Fruit fly (Drosophila melanogaster) whole organism, embryonic: ENCODE results near the gene CG43694.

Experiments used
- Asciz ChIP-seq: fragments of 200-800 bp; sonication (Bioruptor generic); optimal IDR thresholded peaks from 2 replicates; lab custom pipeline; 2017; ENCODE audit warnings: missing biosample characterization, mild to moderate bottlenecking, missing genetic modification characterization, missing genetic modification reagents
- CG10147 ChIP-seq: fragments of 200-800 bp; sonication (Bioruptor generic); optimal IDR thresholded peaks from 2 replicates; lab custom pipeline; 2019; ENCODE audit warnings: missing biosample characterization, mild to moderate bottlenecking, missing genetic modification characterization, moderate library complexity
- CG10209 ChIP-seq: fragments of 200-800 bp; sonication (Bioruptor generic); optimal IDR thresholded peaks from 3 replicates; lab custom pipeline; 2017; ENCODE audit warnings: missing biosample characterization, mild to moderate bottlenecking, missing genetic modification characterization, missing genetic modification reagents
- CG11247 ChIP-seq: fragments of 200-800 bp; sonication (Bioruptor generic); IDR thresholded peaks from 2 replicates; pipeline ENCODE4 v1.3.6; 2022; ENCODE audit warnings: missing biosample characterization, missing genetic modification characterization
- CG11560 ChIP-seq: fragments of 200-800 bp; sonication (Bioruptor generic); IDR thresholded peaks from 3 replicates; pipeline ENCODE4 v1.3.6; 2022; ENCODE audit warnings: missing biosample characterization, missing genetic modification characterization
- CG11723 ChIP-seq: fragments of 200-800 bp; sonication (Bioruptor generic); optimal IDR thresholded peaks from 2 replicates; lab custom pipeline; 2017; ENCODE audit warnings: missing biosample characterization, mild to moderate bottlenecking, missing genetic modification characterization
- CG12769 ChIP-seq: fragments of 200-800 bp; sonication (Bioruptor generic); optimal IDR thresholded peaks from 2 replicates; lab custom pipeline; 2019; ENCODE audit warnings: missing biosample characterization, mild to moderate bottlenecking, missing genetic modification characterization, moderate library complexity
- CG16863 ChIP-seq: fragments of 200-800 bp; sonication (Bioruptor generic); optimal IDR thresholded peaks from 3 replicates; lab custom pipeline; 2016; ENCODE audit warnings: missing biosample characterization, missing genetic modification characterization
- CG17359 ChIP-seq: fragments of 200-800 bp; sonication (Bioruptor generic); optimal IDR thresholded peaks from 3 replicates; lab custom pipeline; 2018; ENCODE audit warnings: missing biosample characterization, mild to moderate bottlenecking, missing genetic modification characterization, moderate library complexity
- CG18599 ChIP-seq: fragments of 200-800 bp; sonication (Bioruptor generic); optimal IDR thresholded peaks from 3 replicates; lab custom pipeline; 2017; ENCODE audit warnings: missing biosample characterization, missing genetic modification characterization, mild to moderate bottlenecking, moderate library complexity, missing genetic modification reagents
- CG2712 ChIP-seq: fragments of 200-800 bp; optimal IDR thresholded peaks from 3 replicates; lab custom pipeline; 2019; ENCODE audit warnings: missing biosample characterization, mild to moderate bottlenecking, missing genetic modification characterization, moderate library complexity
- CG32772 ChIP-seq: fragments of 200-800 bp; sonication (Bioruptor generic); IDR thresholded peaks from 2 replicates; pipeline ENCODE4 v1.3.6; 2022; ENCODE audit warnings: missing biosample characterization, missing genetic modification characterization
- CG6272 ChIP-seq: fragments of 200-800 bp; sonication (Bioruptor generic); IDR thresholded peaks from 2 replicates; pipeline ENCODE4 v1.3.6; 2022; ENCODE audit warnings: missing biosample characterization, missing genetic modification characterization
- CG6689 ChIP-seq: fragments of 200-800 bp; sonication (Bioruptor generic); IDR thresholded peaks from 2 replicates; pipeline ENCODE4 v1.3.6; 2022; ENCODE audit warnings: missing biosample characterization, missing genetic modification characterization
- CG7556 ChIP-seq: fragments of 200-800 bp; sonication (Bioruptor generic); optimal IDR thresholded peaks from 2 replicates; lab custom pipeline; 2017; ENCODE audit warnings: missing biosample characterization, mild to moderate bottlenecking, missing genetic modification characterization
- CG8089 ChIP-seq: fragments of 200-800 bp; sonication (Bioruptor generic); optimal IDR thresholded peaks from 3 replicates; lab custom pipeline; 2016; ENCODE audit warnings: missing biosample characterization, missing genetic modification characterization
- CG8359 ChIP-seq: fragments of 200-800 bp; sonication (Bioruptor generic); optimal IDR thresholded peaks from 2 replicates; lab custom pipeline; 2017; ENCODE audit warnings: missing biosample characterization, mild to moderate bottlenecking, missing genetic modification characterization, borderline replicate concordance
- CG9727 ChIP-seq: fragments of 200-800 bp; sonication (Bioruptor generic); optimal IDR thresholded peaks from 3 replicates; lab custom pipeline; 2017; ENCODE audit warnings: missing biosample characterization, mild to moderate bottlenecking, missing genetic modification characterization
- CG9817 ChIP-seq: fragments of 200-800 bp; sonication (Bioruptor generic); optimal IDR thresholded peaks from 2 replicates; lab custom pipeline; 2018; ENCODE audit warnings: missing biosample characterization, mild to moderate bottlenecking, missing genetic modification characterization, moderate library complexity
- CoRest ChIP-seq: fragments of 200-800 bp; sonication (Bioruptor generic); optimal IDR thresholded peaks from 3 replicates; lab custom pipeline; 2018; ENCODE audit warnings: missing biosample characterization, mild to moderate bottlenecking, missing genetic modification characterization, moderate library complexity
- Fer2 ChIP-seq: fragments of 200-800 bp; sonication (Bioruptor generic); optimal IDR thresholded peaks from 2 replicates; lab custom pipeline; 2018; ENCODE audit warnings: missing biosample characterization, mild to moderate bottlenecking, missing genetic modification characterization, moderate library complexity
- Gsc ChIP-seq: fragments of 200-800 bp; sonication (Bioruptor generic); IDR thresholded peaks from 2 replicates; pipeline ENCODE4 v1.3.6; 2022; ENCODE audit warnings: missing biosample characterization, missing genetic modification characterization
- Hey ChIP-seq: fragments of 200-800 bp; sonication (Bioruptor generic); optimal IDR thresholded peaks from 3 replicates; lab custom pipeline; 2018; ENCODE audit warnings: missing biosample characterization, mild to moderate bottlenecking, missing genetic modification characterization
- Hsf ChIP-seq: fragments of 200-800 bp; sonication (Bioruptor generic); optimal IDR thresholded peaks from 3 replicates; lab custom pipeline; 2016; ENCODE audit warnings: missing biosample characterization, missing genetic modification characterization
- Lim3 ChIP-seq: fragments of 200-800 bp; sonication (Bioruptor generic); IDR thresholded peaks from 2 replicates; pipeline ENCODE4 v1.3.6; 2022; ENCODE audit warnings: missing biosample characterization, missing genetic modification characterization
- Meics ChIP-seq: fragments of 200-800 bp; sonication (Bioruptor generic); optimal IDR thresholded peaks from 2 replicates; lab custom pipeline; 2017; ENCODE audit warnings: missing biosample characterization, mild to moderate bottlenecking, missing genetic modification characterization
- NC2β ChIP-seq: fragments of 200-800 bp; sonication (Bioruptor generic); optimal IDR thresholded peaks from 2 replicates; lab custom pipeline; 2016; ENCODE audit warnings: missing biosample characterization, missing genetic modification characterization
- ara ChIP-seq: fragments of 200-800 bp; sonication (Bioruptor generic); IDR thresholded peaks from 2 replicates; pipeline ENCODE4 v1.3.6; 2022; ENCODE audit warnings: missing biosample characterization, missing genetic modification characterization
- bowl ChIP-seq: fragments of 200-800 bp; sonication (Bioruptor generic); IDR thresholded peaks from 2 replicates; pipeline ENCODE4 v1.3.6; 2022; ENCODE audit warnings: missing biosample characterization, missing genetic modification characterization
- chif ChIP-seq, 2 experiments: fragments of 200-800 bp; sonication (Bioruptor generic); optimal IDR thresholded peaks; 3 replicates each; lab custom pipeline; 2016; ENCODE audit warnings: missing biosample characterization in 2 of 2, missing genetic modification characterization in 2 of 2
- cwo ChIP-seq: fragments of 200-800 bp; sonication (Bioruptor generic); optimal IDR thresholded peaks from 3 replicates; lab custom pipeline; 2017; ENCODE audit warnings: missing biosample characterization, missing genetic modification characterization, mild to moderate bottlenecking, moderate library complexity, missing genetic modification reagents
- da ChIP-seq: fragments of 200-800 bp; sonication (Bioruptor generic); optimal IDR thresholded peaks from 2 replicates; lab custom pipeline; 2016; ENCODE audit warnings: missing biosample characterization, missing genetic modification characterization
- dmrt99B ChIP-seq: fragments of 200-800 bp; sonication (Bioruptor generic); optimal IDR thresholded peaks from 2 replicates; lab custom pipeline; 2018; ENCODE audit warnings: missing biosample characterization, mild to moderate bottlenecking, missing genetic modification characterization, moderate library complexity
- esg ChIP-seq: fragments of 200-800 bp; sonication (Bioruptor generic); conservative IDR thresholded peaks from 2 replicates; pipeline ENCODE4 v1.3.6; 2022; ENCODE audit warnings: missing biosample characterization, missing genetic modification characterization
- ewg ChIP-seq: fragments of 200-800 bp; sonication (Bioruptor generic); optimal IDR thresholded peaks from 3 replicates; lab custom pipeline; 2017; ENCODE audit warnings: mild to moderate bottlenecking, missing biosample characterization, missing genetic modification reagents, missing genetic modification characterization
- exex ChIP-seq: fragments of 200-800 bp; sonication (Bioruptor generic); optimal IDR thresholded peaks from 4 replicates; lab custom pipeline; 2018; ENCODE audit warnings: missing biosample characterization, mild to moderate bottlenecking, missing genetic modification characterization, moderate library complexity
- gem ChIP-seq: fragments of 200-800 bp; sonication (Bioruptor generic); optimal IDR thresholded peaks from 2 replicates; lab custom pipeline; 2019; ENCODE audit warnings: missing biosample characterization, mild to moderate bottlenecking, missing genetic modification characterization, moderate library complexity
- ind ChIP-seq: fragments of 200-800 bp; sonication (Bioruptor generic); optimal IDR thresholded peaks from 3 replicates; lab custom pipeline; 2016; ENCODE audit warnings: missing biosample characterization, missing genetic modification characterization
- jing ChIP-seq: fragments of 200-800 bp; sonication (Bioruptor generic); optimal IDR thresholded peaks from 2 replicates; lab custom pipeline; 2018; ENCODE audit warnings: missing biosample characterization, mild to moderate bottlenecking, missing genetic modification characterization
- lab ChIP-seq: fragments of 200-800 bp; sonication (Bioruptor generic); optimal IDR thresholded peaks from 3 replicates; lab custom pipeline; 2017; ENCODE audit warnings: missing biosample characterization, missing genetic modification characterization, mild to moderate bottlenecking, moderate library complexity, missing genetic modification reagents
- otp ChIP-seq: fragments of 200-800 bp; sonication (Bioruptor generic); IDR thresholded peaks from 3 replicates; pipeline ENCODE4, ENCODE4 v1.3.6; 2022; ENCODE audit warnings: missing biosample characterization, missing genetic modification characterization
- pb ChIP-seq: fragments of 200-800 bp; sonication (Bioruptor generic); optimal IDR thresholded peaks from 3 replicates; lab custom pipeline; 2016; ENCODE audit warnings: missing biosample characterization, missing genetic modification characterization
- prd ChIP-seq, 3 experiments: fragments of >200 bp in 2 of 3; fragments of 200-800 bp in 1 of 3; sonication (Bioruptor generic) in 1 of 3; optimal IDR thresholded peaks in 2 of 3; IDR thresholded peaks in 1 of 3; 2 replicates in 2 of 3; 3 replicates in 1 of 3; pipeline versions ENCODE4 v1.3.6 to Lab custom; 2017 to 2022; ENCODE audit warnings: missing biosample characterization in 1 of 3, missing genetic modification characterization in 1 of 3
- scrt ChIP-seq: fragments of 200-800 bp; sonication (Bioruptor generic); optimal IDR thresholded peaks from 2 replicates; lab custom pipeline; 2018; ENCODE audit warnings: missing biosample characterization, mild to moderate bottlenecking, missing genetic modification characterization, moderate library complexity
- slp2 ChIP-seq: fragments of 200-800 bp; sonication (Bioruptor generic); optimal IDR thresholded peaks from 2 replicates; lab custom pipeline; 2016; ENCODE audit warnings: missing biosample characterization, missing genetic modification characterization
- sob ChIP-seq: fragments of 200-800 bp; sonication (Bioruptor generic); IDR thresholded peaks from 2 replicates; pipeline ENCODE4 v1.3.6; 2022; ENCODE audit warnings: missing biosample characterization, missing genetic modification characterization
- tio ChIP-seq: fragments of 200-800 bp; sonication (Bioruptor generic); optimal IDR thresholded peaks from 2 replicates; lab custom pipeline; 2017; ENCODE audit warnings: missing biosample characterization, missing genetic modification characterization, inconsistent platforms
- zen ChIP-seq: fragments of 200-800 bp; sonication (Bioruptor generic); optimal IDR thresholded peaks from 3 replicates; lab custom pipeline; 2018; ENCODE audit warnings: missing biosample characterization, mild to moderate bottlenecking, missing genetic modification characterization, moderate library complexity
- zfh2 ChIP-seq: fragments of 200-800 bp; sonication (Bioruptor generic); optimal IDR thresholded peaks from 2 replicates; lab custom pipeline; 2016; ENCODE audit warnings: missing biosample characterization, missing genetic modification characterization

The CG43694 gene

dm6 chr3R:23388798-23389197, 37.0 kb downstream of the CG43694 start, which contains the start of gene CG31515:
Gene CG31515 (minus strand): TSS chr3R:23388898.
- TF ChIP-seq gem (tag; lab: Kevin White, UChicago) (no peak), CG6689 (GFP tag; lab: Robert Waterston, UW) (no peak), CG10209 (GFP tag; lab: Kevin White, UChicago) (no peak), CG7556 (GFP tag; lab: Kevin White, UChicago) (no peak), Lim3 (GFP tag; lab: Robert Waterston, UW) (no peak), chif (GFP tag; optimal IDR thresholded peaks at IDR 0.05; lab: Kevin White, UChicago) (no peak), zfh2 (GFP tag; lab: Kevin White, UChicago) (no peak), CG6272 (GFP tag; lab: Robert Waterston, UW) (no peak), CG32772 (no peak), NC2β (no peak), exex (tag; lab: Kevin White, UChicago) (no peak), scrt (GFP tag; lab: Kevin White, UChicago) (no peak), lab (GFP tag; lab: Kevin White, UChicago) (no peak)
- TF ChIP-seq, all 482 proteins: peak for 0

- TF ChIP-seq Fer2 (tag; lab: Kevin White, UChicago) (no peak), zen (tag; lab: Kevin White, UChicago) (peak; percentile 57), CG9817 (peak; percentile 4), CG9727 (GFP tag; lab: Kevin White, UChicago) (peak; percentile 38), CG8089 (GFP tag; lab: Kevin White, UChicago) (peak; percentile 32), esg (GFP tag; lab: Robert Waterston, UW) (peak; percentile 48; the same call in 1 of the 2 replicates), CG11247 (GFP tag; lab: Robert Waterston, UW) (no peak), Hsf (peak; percentile 31), CoRest (tag; lab: Kevin White, UChicago) (peak; percentile 40), Hey (no peak), dmrt99B (tag; lab: Kevin White, UChicago) (peak; percentile 76), prd (optimal IDR thresholded peaks at IDR 0.05; lab: Kevin White, UChicago) (no peak), prd (GFP tag; IDR thresholded peaks at IDR 0.05; lab: Robert Waterston, UW) (peak; percentile 67; the same call in 2 of the 3 replicates), ewg (GFP tag; lab: Kevin White, UChicago) (peak; percentile 39), CG17359 (tag; lab: Kevin White, UChicago) (peak; percentile 69), bowl (GFP tag; lab: Robert Waterston, UW) (no peak), da (GFP tag; lab: Kevin White, UChicago) (peak; percentile 1), CG2712 (tag; lab: Kevin White, UChicago) (peak; percentile 51), CG18599 (GFP tag; lab: Kevin White, UChicago) (peak; percentile 3), Meics (no peak), ind (peak; percentile 19), cwo (GFP tag; lab: Kevin White, UChicago) (no peak), otp (GFP tag; lab: Robert Waterston, UW) (peak; percentile 35; the same call in 1 of the 3 replicates), CG11723 (GFP tag; lab: Kevin White, UChicago) (no peak), ara (GFP tag; lab: Robert Waterston, UW) (peak; percentile 65), CG8359 (GFP tag; lab: Kevin White, UChicago) (no peak), CG16863 (GFP tag; lab: Kevin White, UChicago) (peak; percentile 49), tio (GFP tag; lab: Kevin White, UChicago) (peak; percentile 16), CG12769 (tag; lab: Kevin White, UChicago) (peak; percentile 19), slp2 (GFP tag; lab: Kevin White, UChicago) (peak; percentile 29), pb (GFP tag; lab: Kevin White, UChicago) (no peak), CG11560 (tag; lab: Robert Waterston, UW) (no peak), Asciz (peak; percentile 66), sob (GFP tag; lab: Robert Waterston, UW) (0 out of 2 replicates have a peak, but pooled peaks have one; percentile 22), Gsc (GFP tag; lab: Robert Waterston, UW) (no peak), CG10147 (GFP tag; lab: Kevin White, UChicago) (no peak), jing (GFP tag; lab: Kevin White, UChicago) (peak; percentile 25)
These were observed 38.9 kb downstream of the CG43694 start for dm6 chr3R:23386907-23387306.
